Fruit fly (Drosophila melanogaster) whole organism: ENCODE data around the gene Mdh2.

Source experiments
- CG8478 ChIP-seq: fragments of >200 bp; optimal IDR thresholded peaks from 2 replicates; lab custom pipeline; 2018; ENCODE audit warnings: inconsistent platforms
- Dll ChIP-seq: fragments of >200 bp; optimal IDR thresholded peaks from 2 replicates; lab custom pipeline; 2017
- EcR ChIP-seq, 2 experiments: fragments of >200 bp; optimal IDR thresholded peaks; 2 replicates each; lab custom pipeline; 2017; ENCODE audit warnings: missing biosample characterization in 2 of 2, missing genetic modification characterization in 2 of 2, missing genetic modification reagents in 2 of 2
- pan ChIP-seq: fragments of >200 bp; optimal IDR thresholded peaks from 2 replicates; lab custom pipeline; 2017
- usp ChIP-seq: fragments of >200 bp; optimal IDR thresholded peaks from 2 replicates; lab custom pipeline; 2017; ENCODE audit warnings: missing biosample characterization, missing genetic modification characterization, mixed read lengths

dm6 chr3R:18252578-18252977 is 26.4 kb downstream of the Mdh2 start, which contains the start of gene CG12320:
- TF ChIP-seq CG8478 (lab: Kevin White, UChicago) (no peak), Dll (lab: Kevin White, UChicago) (no peak), EcR (GFP tag; optimal IDR thresholded peaks at IDR 0.05; lab: Kevin White, UChicago) (no peak), usp (GFP tag; lab: Kevin White, UChicago) (no peak), pan (lab: Kevin White, UChicago) (no peak)
